Fruit fly (Drosophila melanogaster) S2 (cell line): ENCODE data around the gene CG9760.

Experiments
- CG8478 ChIP-seq: fragments of >200 bp; optimal IDR thresholded peaks from 2 replicates; lab custom pipeline; 2018
- CTCF ChIP-seq, 2 experiments: fragments of >200 bp; optimal IDR thresholded peaks; 2 replicates each; lab custom pipeline; 2018

DNA sequence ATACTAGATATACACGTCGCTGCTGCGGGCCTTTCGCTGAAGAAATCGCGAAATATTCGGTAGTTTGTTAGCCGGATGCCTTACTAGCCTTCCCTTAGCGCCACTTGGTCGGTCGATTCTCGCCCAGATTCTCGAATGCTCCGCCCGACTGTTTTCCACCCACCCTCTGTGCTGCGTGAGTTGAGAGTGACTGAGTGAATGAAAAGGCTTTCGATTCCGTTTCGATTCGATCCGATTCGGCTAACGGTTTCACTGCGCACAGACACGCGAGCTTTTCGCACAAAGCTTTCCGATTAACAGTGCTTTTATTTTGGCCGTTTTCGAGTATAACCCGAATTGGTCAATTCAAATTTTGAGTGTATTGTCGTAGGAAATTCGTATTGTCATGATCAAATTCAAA lies 40.2 kb upstream of the CG9760 start, which contains the start of gene Ak1:
- TF ChIP-seq CG8478: no peak
- no peak for TF ChIP-seq CTCF (optimal IDR thresholded peaks at IDR 0.05; lab: Kevin White, UChicago)
